Fruit fly (Drosophila melanogaster) whole organism, embryonic: ENCODE results near the gene eas.

ENCODE experiments used
- B-H1 ChIP-seq: fragments of 200-800 bp; sonication (Bioruptor generic); IDR thresholded peaks from 3 replicates; pipeline ENCODE4 v1.3.6; 2022; ENCODE audit warnings: missing biosample characterization, missing genetic modification characterization
- CG11504 ChIP-seq: fragments of 200-800 bp; sonication (Bioruptor generic); optimal IDR thresholded peaks from 3 replicates; lab custom pipeline; 2019; ENCODE audit warnings: missing biosample characterization, mild to moderate bottlenecking, missing genetic modification characterization, moderate library complexity
- CG13287 ChIP-seq: fragments of 200-800 bp; sonication (Bioruptor generic); IDR thresholded peaks from 2 replicates; pipeline ENCODE4 v1.3.6; 2022; ENCODE audit warnings: missing biosample characterization, missing genetic modification characterization; ENCODE audit not compliant: partially characterized antibody
- CG13624 ChIP-seq: fragments of 200-800 bp; sonication (Bioruptor generic); optimal IDR thresholded peaks from 2 replicates; lab custom pipeline; 2016; ENCODE audit warnings: missing biosample characterization, missing genetic modification characterization
- CG1529 ChIP-seq: fragments of 200-800 bp; sonication (Bioruptor generic); optimal IDR thresholded peaks from 3 replicates; lab custom pipeline; 2018; ENCODE audit warnings: missing biosample characterization, missing genetic modification characterization
- CG17361 ChIP-seq: fragments of 200-800 bp; sonication (Bioruptor generic); IDR thresholded peaks from 3 replicates; pipeline ENCODE4 v1.3.6; 2022; ENCODE audit warnings: missing biosample characterization, missing genetic modification characterization
- CG1792 ChIP-seq: fragments of 200-800 bp; sonication (Bioruptor generic); optimal IDR thresholded peaks from 2 replicates; lab custom pipeline; 2016; ENCODE audit warnings: missing biosample characterization, missing genetic modification characterization
- CG18476 ChIP-seq: fragments of 200-800 bp; sonication (Bioruptor generic); optimal IDR thresholded peaks from 2 replicates; lab custom pipeline; 2016; ENCODE audit warnings: missing biosample characterization, mild to moderate bottlenecking, missing genetic modification characterization
- CG18599 ChIP-seq: fragments of 200-800 bp; sonication (Bioruptor generic); optimal IDR thresholded peaks from 3 replicates; lab custom pipeline; 2017; ENCODE audit warnings: missing biosample characterization, missing genetic modification characterization, mild to moderate bottlenecking, moderate library complexity, missing genetic modification reagents
- CG18764 ChIP-seq: fragments of 200-800 bp; sonication (Bioruptor generic); optimal IDR thresholded peaks from 3 replicates; lab custom pipeline; 2016; ENCODE audit warnings: missing biosample characterization, missing genetic modification characterization
- CG32767 ChIP-seq: fragments of 200-800 bp; sonication (Bioruptor generic); IDR thresholded peaks from 2 replicates; pipeline ENCODE4 v1.3.6; 2022; ENCODE audit warnings: missing biosample characterization, missing genetic modification characterization
- CG3995 ChIP-seq: fragments of 200-800 bp; sonication (Bioruptor generic); optimal IDR thresholded peaks from 3 replicates; lab custom pipeline; 2016; ENCODE audit warnings: missing biosample characterization, missing genetic modification characterization
- CG42726 ChIP-seq: fragments of 200-800 bp; sonication (Bioruptor generic); IDR thresholded peaks from 2 replicates; pipeline ENCODE4 v1.3.6; 2022; ENCODE audit warnings: missing biosample characterization, missing genetic modification characterization; ENCODE audit not compliant: partially characterized antibody
- CG6683 ChIP-seq: fragments of 200-800 bp; sonication (Bioruptor generic); optimal IDR thresholded peaks from 2 replicates; lab custom pipeline; 2017; ENCODE audit warnings: missing biosample characterization, mild to moderate bottlenecking, missing genetic modification characterization, missing genetic modification reagents
- CG6689 ChIP-seq: fragments of 200-800 bp; sonication (Bioruptor generic); IDR thresholded peaks from 2 replicates; pipeline ENCODE4 v1.3.6; 2022; ENCODE audit warnings: missing biosample characterization, missing genetic modification characterization
- CG6791 ChIP-seq: fragments of 200-800 bp; sonication (Bioruptor generic); IDR thresholded peaks from 3 replicates; pipeline ENCODE4 v1.3.6; 2022; ENCODE audit warnings: missing biosample characterization, missing genetic modification characterization; ENCODE audit not compliant: partially characterized antibody
- CG6813 ChIP-seq: fragments of 200-800 bp; sonication (Bioruptor generic); optimal IDR thresholded peaks from 2 replicates; lab custom pipeline; 2017; ENCODE audit warnings: missing biosample characterization, missing genetic modification characterization, mild to moderate bottlenecking, moderate library complexity, missing genetic modification reagents
- CG7271 ChIP-seq: fragments of 200-800 bp; sonication (Bioruptor generic); optimal IDR thresholded peaks from 2 replicates; lab custom pipeline; 2018; ENCODE audit warnings: missing biosample characterization, mild to moderate bottlenecking, missing genetic modification characterization, moderate library complexity
- CG7556 ChIP-seq: fragments of 200-800 bp; sonication (Bioruptor generic); optimal IDR thresholded peaks from 2 replicates; lab custom pipeline; 2017; ENCODE audit warnings: missing biosample characterization, mild to moderate bottlenecking, missing genetic modification characterization
- CG7839 ChIP-seq: fragments of 200-800 bp; sonication (Bioruptor generic); optimal IDR thresholded peaks from 3 replicates; lab custom pipeline; 2018; ENCODE audit warnings: missing biosample characterization, mild to moderate bottlenecking, missing genetic modification characterization, moderate library complexity
- CrebB ChIP-seq: fragments of 200-800 bp; sonication (Bioruptor generic); optimal IDR thresholded peaks from 3 replicates; lab custom pipeline; 2018; ENCODE audit warnings: missing biosample characterization, mild to moderate bottlenecking, missing genetic modification characterization
- D19B ChIP-seq: fragments of 200-800 bp; sonication (Bioruptor generic); optimal IDR thresholded peaks from 2 replicates; lab custom pipeline; 2017; ENCODE audit warnings: missing biosample characterization, mild to moderate bottlenecking, missing genetic modification characterization
- E2f1 ChIP-seq: fragments of 200-800 bp; sonication (Bioruptor generic); IDR thresholded peaks from 2 replicates; pipeline ENCODE4 v1.3.6; 2022; ENCODE audit warnings: missing biosample characterization, missing genetic modification characterization
- Eip74EF ChIP-seq, 2 experiments: fragments of 200-800 bp in 1 of 2; fragments of >200 bp in 1 of 2; sonication (Bioruptor generic) in 1 of 2; optimal IDR thresholded peaks; 2 replicates each; lab custom pipeline; 2017 to 2019; ENCODE audit warnings: missing biosample characterization in 2 of 2, missing genetic modification characterization in 2 of 2, mild to moderate bottlenecking in 1 of 2, moderate library complexity in 1 of 2
- HLH4C ChIP-seq: fragments of 200-800 bp; sonication (Bioruptor generic); IDR thresholded peaks from 3 replicates; pipeline ENCODE4 v1.3.6; 2022; ENCODE audit warnings: missing biosample characterization, missing genetic modification characterization; ENCODE audit not compliant: partially characterized antibody
- Lim3 ChIP-seq: fragments of 200-800 bp; sonication (Bioruptor generic); IDR thresholded peaks from 2 replicates; pipeline ENCODE4 v1.3.6; 2022; ENCODE audit warnings: missing biosample characterization, missing genetic modification characterization
- Meics ChIP-seq: fragments of 200-800 bp; sonication (Bioruptor generic); optimal IDR thresholded peaks from 2 replicates; lab custom pipeline; 2017; ENCODE audit warnings: missing biosample characterization, mild to moderate bottlenecking, missing genetic modification characterization
- Myb ChIP-seq: fragments of 200-800 bp; sonication (Bioruptor generic); optimal IDR thresholded peaks from 2 replicates; lab custom pipeline; 2016; ENCODE audit warnings: missing biosample characterization, missing genetic modification characterization
- Rfx ChIP-seq: fragments of 200-800 bp; sonication (Bioruptor generic); IDR thresholded peaks from 2 replicates; pipeline ENCODE4 v1.3.6; 2022; ENCODE audit warnings: missing biosample characterization, missing genetic modification characterization
- Scr ChIP-seq: fragments of 200-800 bp; sonication (Bioruptor generic); IDR thresholded peaks from 2 replicates; pipeline ENCODE4 v1.3.6; 2022; ENCODE audit warnings: missing biosample characterization, missing genetic modification characterization; ENCODE audit not compliant: partially characterized antibody
- Side ChIP-seq: fragments of 200-800 bp; sonication (Bioruptor generic); optimal IDR thresholded peaks from 2 replicates; lab custom pipeline; 2016; ENCODE audit warnings: missing biosample characterization, missing genetic modification characterization
- Ssrp ChIP-seq: fragments of 200-800 bp; sonication (Bioruptor generic); optimal IDR thresholded peaks from 2 replicates; lab custom pipeline; 2018; ENCODE audit warnings: missing biosample characterization, mild to moderate bottlenecking, missing genetic modification characterization, moderate library complexity
- Vsx1 ChIP-seq: fragments of 200-800 bp; sonication (Bioruptor generic); optimal IDR thresholded peaks from 2 replicates; lab custom pipeline; 2017; ENCODE audit warnings: missing biosample characterization, mild to moderate bottlenecking, missing genetic modification characterization, missing genetic modification reagents
- Xbp1 ChIP-seq: fragments of 200-800 bp; sonication (Bioruptor generic); optimal IDR thresholded peaks from 3 replicates; lab custom pipeline; 2016; ENCODE audit warnings: missing biosample characterization, mild to moderate bottlenecking, missing genetic modification characterization
- abd-A ChIP-seq: fragments of 200-800 bp; sonication (Bioruptor generic); optimal IDR thresholded peaks from 3 replicates; lab custom pipeline; 2019; ENCODE audit warnings: missing biosample characterization, mild to moderate bottlenecking, missing genetic modification characterization, moderate library complexity
- chm ChIP-seq: fragments of 200-800 bp; sonication (Bioruptor generic); IDR thresholded peaks from 2 replicates; pipeline ENCODE4 v1.3.6; 2022; ENCODE audit warnings: missing biosample characterization, missing genetic modification characterization
- eve ChIP-seq, 2 experiments: fragments of >200 bp; optimal IDR thresholded peaks; 2 replicates each; lab custom pipeline; 2017; ENCODE audit warnings: missing biosample characterization in 2 of 2, missing genetic modification characterization in 2 of 2
- eyg ChIP-seq: fragments of 200-800 bp; sonication (Bioruptor generic); optimal IDR thresholded peaks from 3 replicates; lab custom pipeline; 2016; ENCODE audit warnings: missing biosample characterization, missing genetic modification characterization
- fd64A ChIP-seq: fragments of 200-800 bp; sonication (Bioruptor generic); optimal IDR thresholded peaks from 3 replicates; lab custom pipeline; 2018; ENCODE audit warnings: missing biosample characterization, mild to moderate bottlenecking, missing genetic modification characterization
- gro ChIP-seq: fragments of 200-800 bp; sonication (Bioruptor generic); optimal IDR thresholded peaks from 2 replicates; lab custom pipeline; 2016; ENCODE audit warnings: missing biosample characterization, missing genetic modification characterization
- mirr ChIP-seq: fragments of 200-800 bp; sonication (Bioruptor generic); optimal IDR thresholded peaks from 3 replicates; lab custom pipeline; 2018; ENCODE audit warnings: missing biosample characterization, mild to moderate bottlenecking, missing genetic modification characterization
- pb ChIP-seq: fragments of 200-800 bp; sonication (Bioruptor generic); optimal IDR thresholded peaks from 3 replicates; lab custom pipeline; 2016; ENCODE audit warnings: missing biosample characterization, missing genetic modification characterization
- sc ChIP-seq, 3 experiments: fragments of >200 bp in 2 of 3; fragments of 200-800 bp in 1 of 3; sonication (Bioruptor generic) in 1 of 3; optimal IDR thresholded peaks; 2 replicates in 2 of 3; 3 replicates in 1 of 3; lab custom pipeline; 2017; ENCODE audit warnings: mild to moderate bottlenecking in 1 of 3, missing biosample characterization in 1 of 3, missing genetic modification characterization in 1 of 3, missing genetic modification reagents in 1 of 3
- seq ChIP-seq: fragments of 200-800 bp; sonication (Bioruptor generic); IDR thresholded peaks from 2 replicates; pipeline ENCODE4 v1.3.6; 2022; ENCODE audit warnings: missing biosample characterization, missing genetic modification characterization
- shn ChIP-seq: fragments of 200-800 bp; sonication (Bioruptor generic); optimal IDR thresholded peaks from 3 replicates; lab custom pipeline; 2016; ENCODE audit warnings: missing biosample characterization, missing genetic modification characterization
- twi ChIP-seq: fragments of 200-800 bp; optimal IDR thresholded peaks from 2 replicates; lab custom pipeline; 2019; ENCODE audit warnings: missing biosample characterization, mild to moderate bottlenecking, missing genetic modification characterization, moderate library complexity
- usp ChIP-seq: fragments of >200 bp; optimal IDR thresholded peaks from 2 replicates; lab custom pipeline; 2017; ENCODE audit warnings: missing biosample characterization, missing genetic modification characterization
- yki ChIP-seq: fragments of >200 bp; optimal IDR thresholded peaks from 3 replicates; lab custom pipeline; 2018

eas gene

dm6 chrX:16279340-16279941 lies 1.3 kb downstream of the eas start (continued):
- TF ChIP-seq Vsx1 (GFP tag; lab: Kevin White, UChicago) (peak; percentile 64), Meics (GFP tag; lab: Kevin White, UChicago) (peak; percentile 76), gro (GFP tag; lab: Kevin White, UChicago) (peak; percentile 21), CG1529 (GFP tag; lab: Kevin White, UChicago) (peak; percentile 47), CG18476 (GFP tag; lab: Kevin White, UChicago) (peak; percentile 16), CG6813 (GFP tag; lab: Kevin White, UChicago) (peak; percentile 46), CG42726 (GFP tag; lab: Robert Waterston, UW) (peak; percentile 79), Xbp1 (GFP tag; lab: Kevin White, UChicago) (peak; percentile 83), chm (GFP tag; lab: Robert Waterston, UW) (peak; percentile 82), yki (lab: Kevin White, UChicago) (no peak), B-H1 (GFP tag; lab: Robert Waterston, UW) (peak; percentile 88), fd64A (peak; percentile 32), Scr (GFP tag; lab: Robert Waterston, UW) (no peak), abd-A (tag; lab: Kevin White, UChicago) (no peak), twi (tag; lab: Kevin White, UChicago) (peak; percentile 19), HLH4C (GFP tag; lab: Robert Waterston, UW) (0 out of 3 replicates have a peak, but pooled peaks have one; percentile 19), CG13287 (no peak), CG11504 (tag; lab: Kevin White, UChicago) (peak; percentile 89), CG7839 (tag; lab: Kevin White, UChicago) (peak; percentile 88), shn (GFP tag; lab: Kevin White, UChicago) (peak; percentile 73), Myb (GFP tag; lab: Kevin White, UChicago) (peak; percentile 56), D19B (GFP tag; lab: Kevin White, UChicago) (peak; percentile 61), CG3995 (GFP tag; lab: Kevin White, UChicago) (peak; percentile 33), Ssrp (peak; percentile 75), CG7556 (GFP tag; lab: Kevin White, UChicago) (peak; percentile 17), E2f1 (GFP tag; lab: Robert Waterston, UW) (peak; percentile 85), CG18764 (GFP tag; lab: Kevin White, UChicago) (no peak), CG6791 (GFP tag; lab: Robert Waterston, UW) (0 out of 3 replicates have a peak, but pooled peaks have one; percentile 35), Rfx (GFP tag; lab: Robert Waterston, UW) (peak; percentile 94), CG13624 (GFP tag; lab: Kevin White, UChicago) (peak; percentile 82), Side (GFP tag; lab: Kevin White, UChicago) (peak; percentile 81), usp (GFP tag; lab: Kevin White, UChicago) (no peak), eyg (peak; percentile 63), CG18599 (GFP tag; lab: Kevin White, UChicago) (peak; percentile 73), Eip74EF (GFP tag; optimal IDR thresholded peaks at IDR 0.05; lab: Kevin White, UChicago) (peak in 1 of 2 experiments; percentile 56), CG17361 (GFP tag; lab: Robert Waterston, UW) (peak; percentile 57), eve (GFP tag; optimal IDR thresholded peaks at IDR 0.05; lab: Kevin White, UChicago) (peak in 1 of 2 experiments; percentile 84), sc (optimal IDR thresholded peaks at IDR 0.05; lab: Kevin White, UChicago) (no peak), sc (GFP tag; optimal IDR thresholded peaks at IDR 0.05; lab: Kevin White, UChicago) (peak; percentile 26), CG6689 (GFP tag; lab: Robert Waterston, UW) (peak; percentile 89), pb (GFP tag; lab: Kevin White, UChicago) (peak; percentile 65), CG6683 (GFP tag; lab: Kevin White, UChicago) (peak; percentile 21), seq (GFP tag; lab: Robert Waterston, UW) (peak; percentile 87), CG7271 (no peak), CG1792 (GFP tag; lab: Kevin White, UChicago) (peak; percentile 71), CG32767 (GFP tag; lab: Robert Waterston, UW) (peak; percentile 80; the same call in 1 of the 2 replicates), CrebB (tag; lab: Kevin White, UChicago) (peak; percentile 22), mirr (GFP tag; lab: Kevin White, UChicago) (peak; percentile 8), Lim3 (peak; percentile 58; the same call in 1 of the 2 replicates)
